Fruit fly (Drosophila melanogaster) whole organism, embryonic: ENCODE results near the gene CG10863.

Source experiments
- ATbp ChIP-seq: fragments of 200-800 bp; sonication (Bioruptor generic); optimal IDR thresholded peaks from 2 replicates; lab custom pipeline; 2017; ENCODE audit warnings: missing biosample characterization, mild to moderate bottlenecking, missing genetic modification characterization, missing genetic modification reagents
- Asciz ChIP-seq: fragments of 200-800 bp; sonication (Bioruptor generic); optimal IDR thresholded peaks from 2 replicates; lab custom pipeline; 2017; ENCODE audit warnings: missing biosample characterization, mild to moderate bottlenecking, missing genetic modification characterization, missing genetic modification reagents
- Bteb2 ChIP-seq: fragments of 200-800 bp; sonication (Bioruptor generic); optimal IDR thresholded peaks from 2 replicates; lab custom pipeline; 2016; ENCODE audit warnings: missing biosample characterization, missing genetic modification characterization
- CG10321 ChIP-seq: fragments of 200-800 bp; sonication (Bioruptor generic); IDR thresholded peaks from 2 replicates; pipeline ENCODE4 v1.3.6; 2022; ENCODE audit warnings: missing biosample characterization, missing genetic modification characterization
- CG12071 ChIP-seq: fragments of 200-800 bp; sonication (Bioruptor generic); optimal IDR thresholded peaks from 3 replicates; lab custom pipeline; 2018; ENCODE audit warnings: missing biosample characterization, mild to moderate bottlenecking, missing genetic modification characterization
- CG12659 ChIP-seq: fragments of 200-800 bp; sonication (Bioruptor generic); optimal IDR thresholded peaks from 3 replicates; lab custom pipeline; 2017; ENCODE audit warnings: mild to moderate bottlenecking, missing biosample characterization, missing genetic modification reagents, missing genetic modification characterization
- CG16779 ChIP-seq: fragments of 200-800 bp; sonication (Bioruptor generic); IDR thresholded peaks from 2 replicates; pipeline ENCODE4 v1.3.6; 2022; ENCODE audit warnings: missing biosample characterization, missing genetic modification characterization
- CG17359 ChIP-seq: fragments of 200-800 bp; sonication (Bioruptor generic); optimal IDR thresholded peaks from 3 replicates; lab custom pipeline; 2018; ENCODE audit warnings: missing biosample characterization, mild to moderate bottlenecking, missing genetic modification characterization, moderate library complexity
- CG17568 ChIP-seq: fragments of 200-800 bp; sonication (Bioruptor generic); optimal IDR thresholded peaks from 2 replicates; lab custom pipeline; 2018; ENCODE audit warnings: missing biosample characterization, mild to moderate bottlenecking, missing genetic modification characterization, moderate library complexity
- CG17802 ChIP-seq: fragments of 200-800 bp; sonication (Bioruptor generic); optimal IDR thresholded peaks from 2 replicates; lab custom pipeline; 2018; ENCODE audit warnings: missing biosample characterization, mild to moderate bottlenecking, missing genetic modification characterization, moderate library complexity
- CG17912 ChIP-seq: fragments of 200-800 bp; sonication (Bioruptor generic); optimal IDR thresholded peaks from 2 replicates; lab custom pipeline; 2018; ENCODE audit warnings: missing biosample characterization, mild to moderate bottlenecking, missing genetic modification characterization
- CG18262 ChIP-seq: fragments of 200-800 bp; optimal IDR thresholded peaks from 3 replicates; lab custom pipeline; 2019; ENCODE audit warnings: missing biosample characterization, mild to moderate bottlenecking, missing genetic modification characterization, moderate library complexity
- CG42726 ChIP-seq: fragments of 200-800 bp; sonication (Bioruptor generic); IDR thresholded peaks from 2 replicates; pipeline ENCODE4 v1.3.6; 2022; ENCODE audit warnings: missing biosample characterization, missing genetic modification characterization; ENCODE audit not compliant: partially characterized antibody
- CG4328 ChIP-seq: fragments of 200-800 bp; sonication (Bioruptor generic); optimal IDR thresholded peaks from 3 replicates; lab custom pipeline; 2017; ENCODE audit warnings: missing biosample characterization, missing genetic modification reagents, missing genetic modification characterization
- CG5245 ChIP-seq: fragments of 200-800 bp; sonication (Bioruptor generic); optimal IDR thresholded peaks from 3 replicates; lab custom pipeline; 2016; ENCODE audit warnings: missing biosample characterization, missing genetic modification characterization
- CG6765 ChIP-seq: fragments of 200-800 bp; sonication (Bioruptor generic); optimal IDR thresholded peaks from 3 replicates; lab custom pipeline; 2017; ENCODE audit warnings: missing biosample characterization, mild to moderate bottlenecking, missing genetic modification characterization
- CG6791 ChIP-seq: fragments of 200-800 bp; sonication (Bioruptor generic); IDR thresholded peaks from 3 replicates; pipeline ENCODE4 v1.3.6; 2022; ENCODE audit warnings: missing biosample characterization, missing genetic modification characterization; ENCODE audit not compliant: partially characterized antibody
- CG7556 ChIP-seq: fragments of 200-800 bp; sonication (Bioruptor generic); optimal IDR thresholded peaks from 2 replicates; lab custom pipeline; 2017; ENCODE audit warnings: missing biosample characterization, mild to moderate bottlenecking, missing genetic modification characterization
- CG9437 ChIP-seq: fragments of 200-800 bp; sonication (Bioruptor generic); optimal IDR thresholded peaks from 2 replicates; lab custom pipeline; 2018; ENCODE audit warnings: missing biosample characterization, mild to moderate bottlenecking, missing genetic modification characterization
- CG9932 ChIP-seq: fragments of 200-800 bp; sonication (Bioruptor generic); IDR thresholded peaks from 2 replicates; pipeline ENCODE4 v1.3.6; 2022; ENCODE audit warnings: missing biosample characterization, missing genetic modification characterization
- CTCF ChIP-seq: fragments of 200-800 bp; sonication (Bioruptor generic); optimal IDR thresholded peaks from 2 replicates; lab custom pipeline; 2017; ENCODE audit warnings: missing biosample characterization, mild to moderate bottlenecking, missing genetic modification characterization, moderate library complexity
- Ets65A ChIP-seq: fragments of 200-800 bp; sonication (Bioruptor generic); peaks from one replicate; lab custom pipeline; 2016; ENCODE audit warnings: missing biosample characterization, missing genetic modification characterization
- Ets97D ChIP-seq: fragments of 200-800 bp; sonication (Bioruptor generic); optimal IDR thresholded peaks from 3 replicates; lab custom pipeline; 2016; ENCODE audit warnings: missing biosample characterization, missing genetic modification characterization
- HLH4C ChIP-seq: fragments of 200-800 bp; sonication (Bioruptor generic); IDR thresholded peaks from 3 replicates; pipeline ENCODE4 v1.3.6; 2022; ENCODE audit warnings: missing biosample characterization, missing genetic modification characterization; ENCODE audit not compliant: partially characterized antibody
- HmgZ ChIP-seq: fragments of 200-800 bp; sonication (Bioruptor generic); optimal IDR thresholded peaks from 2 replicates; lab custom pipeline; 2018; ENCODE audit warnings: missing biosample characterization, mild to moderate bottlenecking, missing genetic modification characterization
- Optix ChIP-seq: fragments of 200-800 bp; sonication (Bioruptor generic); IDR thresholded peaks from 3 replicates; pipeline ENCODE4 v1.3.6; 2022; ENCODE audit warnings: missing biosample characterization, missing genetic modification characterization
- PHDP ChIP-seq: fragments of 200-800 bp; sonication (Bioruptor generic); optimal IDR thresholded peaks from 3 replicates; lab custom pipeline; 2018; ENCODE audit warnings: missing biosample characterization, mild to moderate bottlenecking, missing genetic modification characterization, moderate library complexity
- Ptx1 ChIP-seq: fragments of 200-800 bp; sonication (Bioruptor generic); IDR thresholded peaks from 2 replicates; pipeline ENCODE4 v1.3.6; 2022; ENCODE audit warnings: missing biosample characterization, missing genetic modification characterization
- Rx ChIP-seq: fragments of 200-800 bp; sonication (Bioruptor generic); IDR thresholded peaks from 2 replicates; pipeline ENCODE4 v1.3.6; 2022; ENCODE audit warnings: missing biosample characterization, missing genetic modification characterization
- ato ChIP-seq: fragments of 200-800 bp; sonication (Bioruptor generic); IDR thresholded peaks from 2 replicates; pipeline ENCODE4 v1.3.6; 2022; ENCODE audit warnings: missing biosample characterization, missing genetic modification characterization; ENCODE audit not compliant: partially characterized antibody
- bsh ChIP-seq, 2 experiments: fragments of 200-800 bp; sonication (Bioruptor generic); optimal IDR thresholded peaks; 2 replicates each; lab custom pipeline; 2017 to 2018; ENCODE audit warnings: mild to moderate bottlenecking in 2 of 2, missing biosample characterization in 2 of 2, missing genetic modification characterization in 2 of 2, moderate library complexity in 1 of 2
- ci ChIP-seq: fragments of 200-800 bp; sonication (Bioruptor generic); IDR thresholded peaks from 3 replicates; pipeline ENCODE4 v1.3.6; 2022; ENCODE audit warnings: missing biosample characterization, missing genetic modification characterization
- crc ChIP-seq: fragments of 200-800 bp; sonication (Bioruptor generic); optimal IDR thresholded peaks from 2 replicates; lab custom pipeline; 2016; ENCODE audit warnings: missing biosample characterization, missing genetic modification characterization
- dysf ChIP-seq: fragments of 200-800 bp; sonication (Bioruptor generic); IDR thresholded peaks from 3 replicates; pipeline ENCODE4 v1.3.6; 2022; ENCODE audit warnings: missing biosample characterization, missing genetic modification characterization
- ems ChIP-seq: fragments of 200-800 bp; sonication (Bioruptor generic); optimal IDR thresholded peaks from 3 replicates; lab custom pipeline; 2016; ENCODE audit warnings: missing biosample characterization, missing genetic modification characterization
- eve ChIP-seq, 2 experiments: fragments of >200 bp; optimal IDR thresholded peaks; 2 replicates each; lab custom pipeline; 2017; ENCODE audit warnings: missing biosample characterization in 2 of 2, missing genetic modification characterization in 2 of 2
- fd3F ChIP-seq: fragments of 200-800 bp; sonication (Bioruptor generic); optimal IDR thresholded peaks from 2 replicates; lab custom pipeline; 2018; ENCODE audit warnings: missing biosample characterization, mild to moderate bottlenecking, missing genetic modification characterization, moderate library complexity
- gcm ChIP-seq: fragments of 200-800 bp; sonication (Bioruptor generic); optimal IDR thresholded peaks from 2 replicates; lab custom pipeline; 2019; ENCODE audit warnings: missing biosample characterization, mild to moderate bottlenecking, missing genetic modification characterization, moderate library complexity
- gfzf ChIP-seq: fragments of 200-800 bp; sonication (Bioruptor generic); optimal IDR thresholded peaks from 2 replicates; lab custom pipeline; 2016; ENCODE audit warnings: missing biosample characterization, mild to moderate bottlenecking, missing genetic modification characterization, moderate library complexity
- hkb ChIP-seq, 2 experiments: fragments of 200-800 bp in 1 of 2; fragments of >200 bp in 1 of 2; sonication (Bioruptor generic) in 1 of 2; IDR thresholded peaks in 1 of 2; optimal IDR thresholded peaks in 1 of 2; 2 replicates each; pipeline versions ENCODE4 v1.3.6 to Lab custom; 2017 to 2022; ENCODE audit warnings: missing biosample characterization in 1 of 2, missing genetic modification characterization in 1 of 2
- insv ChIP-seq, 2 experiments: fragments of 200-800 bp; sonication (Bioruptor generic); optimal IDR thresholded peaks; 3 replicates each; lab custom pipeline; 2016 to 2018; ENCODE audit warnings: missing biosample characterization in 2 of 2, missing genetic modification characterization in 2 of 2
- inv ChIP-seq: fragments of 200-800 bp; sonication (Bioruptor generic); IDR thresholded peaks from 2 replicates; pipeline ENCODE4 v1.3.6; 2022; ENCODE audit warnings: missing biosample characterization, missing genetic modification characterization; ENCODE audit not compliant: partially characterized antibody
- lilli ChIP-seq: fragments of 200-800 bp; sonication (Bioruptor generic); optimal IDR thresholded peaks from 3 replicates; lab custom pipeline; 2016; ENCODE audit warnings: missing biosample characterization, missing genetic modification characterization
- p53 ChIP-seq: fragments of 200-800 bp; sonication (Bioruptor generic); optimal IDR thresholded peaks from 2 replicates; lab custom pipeline; 2016; ENCODE audit warnings: missing biosample characterization, missing genetic modification characterization
- pfk ChIP-seq: fragments of 200-800 bp; sonication (Bioruptor generic); optimal IDR thresholded peaks from 2 replicates; lab custom pipeline; 2018; ENCODE audit warnings: missing biosample characterization, mild to moderate bottlenecking, missing genetic modification characterization, moderate library complexity
- sens ChIP-seq: fragments of 200-800 bp; sonication (Bioruptor generic); peaks from one replicate; lab custom pipeline; 2016; ENCODE audit warnings: missing biosample characterization, missing genetic modification characterization
- tio ChIP-seq: fragments of 200-800 bp; sonication (Bioruptor generic); optimal IDR thresholded peaks from 2 replicates; lab custom pipeline; 2017; ENCODE audit warnings: missing biosample characterization, missing genetic modification characterization, inconsistent platforms
- unc-4 ChIP-seq: fragments of 200-800 bp; sonication (Bioruptor generic); IDR thresholded peaks from 2 replicates; pipeline ENCODE4 v1.3.6; 2022; ENCODE audit warnings: missing biosample characterization, missing genetic modification characterization; ENCODE audit not compliant: partially characterized antibody

Gene CG10863

DNA sequence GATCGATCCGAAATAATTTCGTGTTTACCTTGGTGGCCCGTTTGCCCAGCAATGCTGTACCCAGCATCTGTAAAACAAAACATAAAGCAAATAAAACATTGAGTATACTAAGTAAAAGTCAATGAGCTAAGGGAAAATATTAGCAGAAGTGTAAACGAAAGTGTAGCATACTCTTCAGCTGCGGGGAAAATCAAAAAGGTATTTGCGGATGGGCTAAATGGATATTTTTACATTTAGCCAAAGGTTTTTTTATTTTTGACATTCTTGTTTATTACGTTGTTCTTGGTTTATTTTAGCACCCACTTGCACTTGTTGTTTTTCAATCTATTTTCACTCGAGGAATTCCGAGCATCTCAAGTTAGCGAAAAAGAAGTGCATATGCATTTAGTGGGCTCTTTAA lies 11.3 kb downstream of the CG10863 start (continued):
- TF ChIP-seq hkb (optimal IDR thresholded peaks at IDR 0.05; lab: Kevin White, UChicago) = no peak
- no peak for TF ChIP-seq hkb (GFP tag; IDR thresholded peaks at IDR 0.05; lab: Robert Waterston, UW)
- TF ChIP-seq Bteb2 = no peak
- TF ChIP-seq p53 = no peak
- peak; percentile 37 for TF ChIP-seq tio
- peak; percentile 16 for TF ChIP-seq CG17568 (GFP tag; lab: Kevin White, UChicago)
- no peak for TF ChIP-seq inv (GFP tag; lab: Robert Waterston, UW)
- TF ChIP-seq unc-4 (GFP tag; lab: Robert Waterston, UW) = no peak
- no peak for TF ChIP-seq pfk
- TF ChIP-seq insv (GFP tag; optimal IDR thresholded peaks at IDR 0.05; lab: Kevin White, UChicago) = no peak
- no peak for TF ChIP-seq eve (GFP tag; optimal IDR thresholded peaks at IDR 0.05; lab: Kevin White, UChicago)
- no peak for TF ChIP-seq CG7556
- TF ChIP-seq ci (GFP tag; lab: Robert Waterston, UW) = 0 out of 3 replicates have a peak, but pooled peaks have one; percentile 43
- no peak for TF ChIP-seq CG6765 (GFP tag; lab: Kevin White, UChicago)
- peak; percentile 8 for TF ChIP-seq Asciz (GFP tag; lab: Kevin White, UChicago)
- no peak for TF ChIP-seq Ets97D
- TF ChIP-seq CG12071 (GFP tag; lab: Kevin White, UChicago) = no peak
- peak; percentile 26 for TF ChIP-seq CG12659
- TF ChIP-seq dysf = no peak
- no peak for TF ChIP-seq Ets65A
- TF ChIP-seq CG5245 (GFP tag; lab: Kevin White, UChicago) = no peak
- TF ChIP-seq gcm (GFP tag; lab: Kevin White, UChicago) = no peak
- TF ChIP-seq HmgZ (tag; lab: Kevin White, UChicago) = no peak
- TF ChIP-seq CG17359 (tag; lab: Kevin White, UChicago) = peak; percentile 2
- no peak for TF ChIP-seq ato (GFP tag; lab: Robert Waterston, UW)
- no peak for TF ChIP-seq fd3F (GFP tag; lab: Kevin White, UChicago)
- 0 out of 3 replicates have a peak, but pooled peaks have one; percentile 33 for TF ChIP-seq HLH4C
- TF ChIP-seq CG9932 (GFP tag; lab: Robert Waterston, UW) = no peak
- no peak for TF ChIP-seq Optix (GFP tag; lab: Robert Waterston, UW)
- no peak for TF ChIP-seq crc (GFP tag; lab: Kevin White, UChicago)
- TF ChIP-seq ems = no peak
- no peak for TF ChIP-seq CG10321 (GFP tag; lab: Robert Waterston, UW)
- TF ChIP-seq CG18262 (tag; lab: Kevin White, UChicago) = no peak
- peak in 1 of 2 experiments; percentile 18 for TF ChIP-seq bsh (GFP tag; optimal IDR thresholded peaks at IDR 0.05; lab: Kevin White, UChicago)
- TF ChIP-seq sens (GFP tag; lab: Kevin White, UChicago) = peak; percentile 84
- no peak for TF ChIP-seq CG4328 (GFP tag; lab: Kevin White, UChicago)
- TF ChIP-seq gfzf (GFP tag; lab: Kevin White, UChicago) = no peak
- peak; percentile 26 for TF ChIP-seq ATbp (GFP tag; lab: Kevin White, UChicago)
- peak; percentile 15 for TF ChIP-seq CG9437 (GFP tag; lab: Kevin White, UChicago)
- TF ChIP-seq CG17912 (GFP tag; lab: Kevin White, UChicago) = no peak
- TF ChIP-seq Rx = no peak
- TF ChIP-seq CG42726 = no peak
- TF ChIP-seq PHDP (tag; lab: Kevin White, UChicago) = peak; percentile 20
- no peak for TF ChIP-seq Ptx1 (GFP tag; lab: Robert Waterston, UW)
- no peak for TF ChIP-seq CG16779 (GFP tag; lab: Robert Waterston, UW)
- TF ChIP-seq lilli (GFP tag; lab: Kevin White, UChicago) = no peak
- TF ChIP-seq CG17802 (tag; lab: Kevin White, UChicago) = no peak
- no peak for TF ChIP-seq CG6791
- TF ChIP-seq CTCF (GFP tag; lab: Kevin White, UChicago) = peak; percentile 30
